Worm (Caenorhabditis elegans): ENCODE data around the gene str-222.

DNA sequence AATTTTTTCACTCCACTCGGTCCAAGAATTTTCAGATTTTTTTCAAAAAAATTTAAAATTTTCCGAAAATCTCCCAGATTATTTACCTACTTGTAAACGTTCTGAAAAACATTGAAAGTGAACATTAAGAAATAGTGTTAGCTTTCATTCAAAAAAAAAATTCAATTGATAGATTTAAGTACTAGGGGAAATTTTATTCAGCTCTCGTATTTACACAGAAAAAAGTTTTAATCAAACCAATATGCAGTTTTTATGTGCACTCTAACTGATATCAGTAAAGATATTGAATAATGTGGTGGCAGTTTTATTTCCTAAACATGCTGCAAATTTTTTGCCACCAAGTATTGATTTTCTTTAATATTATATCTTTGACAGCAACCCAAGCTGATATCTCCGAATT lies 32.3 kb downstream of the str-222 start, which contains the start of gene irld-42:
- TF ChIP-seq unc-62 (GFP tag; optimal IDR thresholded peaks at IDR 0.05) = no peak
- TF ChIP-seq C34B4.2 (tag; optimal IDR thresholded peaks at IDR 0.05) = no peak

Measured in whole organism, L1 larva.